Fruit fly (Drosophila melanogaster) whole organism, embryonic: ENCODE measurements around the gene lectin-29Ca.

ENCODE experiments used
- Asciz ChIP-seq: fragments of 200-800 bp; sonication (Bioruptor generic); optimal IDR thresholded peaks from 2 replicates; lab custom pipeline; 2017; ENCODE audit warnings: missing biosample characterization, mild to moderate bottlenecking, missing genetic modification characterization, missing genetic modification reagents
- B-H1 ChIP-seq: fragments of 200-800 bp; sonication (Bioruptor generic); IDR thresholded peaks from 3 replicates; pipeline ENCODE4 v1.3.6; 2022; ENCODE audit warnings: missing biosample characterization, missing genetic modification characterization
- B-H2 ChIP-seq: fragments of 200-800 bp; sonication (Bioruptor generic); optimal IDR thresholded peaks from 2 replicates; lab custom pipeline; 2018; ENCODE audit warnings: missing biosample characterization, mild to moderate bottlenecking, missing genetic modification characterization
- BtbVII ChIP-seq: fragments of 200-800 bp; sonication (Bioruptor generic); optimal IDR thresholded peaks from 3 replicates; lab custom pipeline; 2017; ENCODE audit warnings: missing biosample characterization, mild to moderate bottlenecking, missing genetic modification characterization
- CG10959 ChIP-seq: fragments of 200-800 bp; sonication (Bioruptor generic); IDR thresholded peaks from 2 replicates; pipeline ENCODE4 v1.3.6; 2022; ENCODE audit warnings: missing biosample characterization, missing genetic modification characterization
- CG13123 ChIP-seq: fragments of 200-800 bp; sonication (Bioruptor generic); optimal IDR thresholded peaks from 2 replicates; lab custom pipeline; 2016; ENCODE audit warnings: missing biosample characterization, missing genetic modification characterization
- CG13424 ChIP-seq: fragments of 200-800 bp; sonication (Bioruptor generic); optimal IDR thresholded peaks from 2 replicates; lab custom pipeline; 2019; ENCODE audit warnings: missing biosample characterization, mild to moderate bottlenecking, missing genetic modification characterization, moderate library complexity
- CG13775 ChIP-seq: fragments of 200-800 bp; sonication (Bioruptor generic); optimal IDR thresholded peaks from 3 replicates; lab custom pipeline; 2017; ENCODE audit warnings: missing biosample characterization, mild to moderate bottlenecking, missing genetic modification characterization
- CG1792 ChIP-seq: fragments of 200-800 bp; sonication (Bioruptor generic); optimal IDR thresholded peaks from 2 replicates; lab custom pipeline; 2016; ENCODE audit warnings: missing biosample characterization, missing genetic modification characterization
- CG2129 ChIP-seq: fragments of 200-800 bp; sonication (Bioruptor generic); IDR thresholded peaks from 2 replicates; pipeline ENCODE4 v1.3.6; 2022; ENCODE audit warnings: missing biosample characterization, missing genetic modification characterization; ENCODE audit not compliant: partially characterized antibody
- CG2199 ChIP-seq: fragments of 200-800 bp; sonication (Bioruptor generic); IDR thresholded peaks from 3 replicates; pipeline ENCODE4 v1.3.6; 2022; ENCODE audit warnings: missing biosample characterization, missing genetic modification characterization
- CG2678 ChIP-seq: fragments of 200-800 bp; sonication (Bioruptor generic); optimal IDR thresholded peaks from 3 replicates; lab custom pipeline; 2019; ENCODE audit warnings: missing biosample characterization, mild to moderate bottlenecking, missing genetic modification characterization, moderate library complexity
- CG2875 ChIP-seq: fragments of 200-800 bp; sonication (Bioruptor generic); optimal IDR thresholded peaks from 2 replicates; lab custom pipeline; 2017; ENCODE audit warnings: missing biosample characterization, mild to moderate bottlenecking, missing genetic modification characterization, missing genetic modification reagents
- CG32772 ChIP-seq: fragments of 200-800 bp; sonication (Bioruptor generic); IDR thresholded peaks from 2 replicates; pipeline ENCODE4 v1.3.6; 2022; ENCODE audit warnings: missing biosample characterization, missing genetic modification characterization
- CG4617 ChIP-seq: fragments of 200-800 bp; sonication (Bioruptor generic); optimal IDR thresholded peaks from 3 replicates; lab custom pipeline; 2016; ENCODE audit warnings: missing biosample characterization, missing genetic modification characterization, borderline replicate concordance
- CG4730 ChIP-seq: fragments of 200-800 bp; sonication (Bioruptor generic); IDR thresholded peaks from 2 replicates; pipeline ENCODE4 v1.3.6; 2022; ENCODE audit warnings: missing biosample characterization, missing genetic modification characterization
- CG8089 ChIP-seq: fragments of 200-800 bp; sonication (Bioruptor generic); optimal IDR thresholded peaks from 3 replicates; lab custom pipeline; 2016; ENCODE audit warnings: missing biosample characterization, missing genetic modification characterization
- CG8478 ChIP-seq: fragments of >200 bp; optimal IDR thresholded peaks from 2 replicates; lab custom pipeline; 2018
- Dp ChIP-seq: fragments of 200-800 bp; sonication (Bioruptor generic); optimal IDR thresholded peaks from 2 replicates; lab custom pipeline; 2018; ENCODE audit warnings: missing biosample characterization, mild to moderate bottlenecking, missing genetic modification characterization, moderate library complexity
- Fer3 ChIP-seq: fragments of 200-800 bp; sonication (Bioruptor generic); optimal IDR thresholded peaks from 2 replicates; lab custom pipeline; 2018; ENCODE audit warnings: missing biosample characterization, mild to moderate bottlenecking, missing genetic modification characterization, moderate library complexity
- Lhr ChIP-seq: fragments of 200-800 bp; sonication (Bioruptor generic); optimal IDR thresholded peaks from 3 replicates; lab custom pipeline; 2017; ENCODE audit warnings: mild to moderate bottlenecking, missing biosample characterization, missing genetic modification reagents, missing genetic modification characterization
- Lim3 ChIP-seq: fragments of 200-800 bp; sonication (Bioruptor generic); IDR thresholded peaks from 2 replicates; pipeline ENCODE4 v1.3.6; 2022; ENCODE audit warnings: missing biosample characterization, missing genetic modification characterization
- MBD-R2 ChIP-seq: fragments of 200-800 bp; sonication (Bioruptor generic); IDR thresholded peaks from 2 replicates; pipeline ENCODE4 v1.3.6; 2022; ENCODE audit warnings: missing biosample characterization, missing genetic modification characterization
- Mrtf ChIP-seq: fragments of 200-800 bp; sonication (Bioruptor generic); IDR thresholded peaks from 3 replicates; pipeline ENCODE4 v1.3.6; 2022; ENCODE audit warnings: missing biosample characterization, missing genetic modification characterization
- Nf-YC ChIP-seq: fragments of 200-800 bp; optimal IDR thresholded peaks from 3 replicates; lab custom pipeline; 2019; ENCODE audit warnings: missing biosample characterization, mild to moderate bottlenecking, missing genetic modification characterization, moderate library complexity
- Pdp1 ChIP-seq, 2 experiments: fragments of 200-800 bp; sonication (Bioruptor generic); optimal IDR thresholded peaks; 3 replicates each; lab custom pipeline; 2016; ENCODE audit warnings: missing biosample characterization in 2 of 2, missing genetic modification characterization in 2 of 2, mild to moderate bottlenecking in 1 of 2, moderate library complexity in 1 of 2
- Poxn ChIP-seq: fragments of 200-800 bp; sonication (Bioruptor generic); IDR thresholded peaks from 2 replicates; pipeline ENCODE4 v1.3.6; 2022; ENCODE audit warnings: missing biosample characterization, missing genetic modification characterization
- Ptx1 ChIP-seq: fragments of 200-800 bp; sonication (Bioruptor generic); IDR thresholded peaks from 2 replicates; pipeline ENCODE4 v1.3.6; 2022; ENCODE audit warnings: missing biosample characterization, missing genetic modification characterization
- Rfx ChIP-seq: fragments of 200-800 bp; sonication (Bioruptor generic); IDR thresholded peaks from 2 replicates; pipeline ENCODE4 v1.3.6; 2022; ENCODE audit warnings: missing biosample characterization, missing genetic modification characterization
- Sry-β ChIP-seq: fragments of 200-800 bp; sonication (Bioruptor generic); optimal IDR thresholded peaks from 2 replicates; lab custom pipeline; 2018; ENCODE audit warnings: missing biosample characterization, mild to moderate bottlenecking, missing genetic modification characterization, moderate library complexity
- Tbp ChIP-seq: fragments of >200 bp; optimal IDR thresholded peaks from 2 replicates; lab custom pipeline; 2018; ENCODE audit warnings: missing biosample characterization, missing genetic modification characterization
- chif ChIP-seq, 2 experiments: fragments of 200-800 bp; sonication (Bioruptor generic); optimal IDR thresholded peaks; 3 replicates each; lab custom pipeline; 2016; ENCODE audit warnings: missing biosample characterization in 2 of 2, missing genetic modification characterization in 2 of 2
- croc ChIP-seq: fragments of 200-800 bp; sonication (Bioruptor generic); conservative IDR thresholded peaks from 3 replicates; pipeline ENCODE4 v1.3.6; 2022; ENCODE audit warnings: missing biosample characterization, missing genetic modification characterization
- da ChIP-seq: fragments of 200-800 bp; sonication (Bioruptor generic); optimal IDR thresholded peaks from 2 replicates; lab custom pipeline; 2016; ENCODE audit warnings: missing biosample characterization, missing genetic modification characterization
- dmrt11E ChIP-seq: fragments of 200-800 bp; sonication (Bioruptor generic); optimal IDR thresholded peaks from 3 replicates; lab custom pipeline; 2018; ENCODE audit warnings: missing biosample characterization, mild to moderate bottlenecking, missing genetic modification characterization, moderate library complexity
- gcm ChIP-seq: fragments of 200-800 bp; sonication (Bioruptor generic); optimal IDR thresholded peaks from 2 replicates; lab custom pipeline; 2019; ENCODE audit warnings: missing biosample characterization, mild to moderate bottlenecking, missing genetic modification characterization, moderate library complexity
- grn ChIP-seq: fragments of 200-800 bp; sonication (Bioruptor generic); optimal IDR thresholded peaks from 3 replicates; lab custom pipeline; 2017; ENCODE audit warnings: missing biosample characterization, missing genetic modification characterization
- gsb-n ChIP-seq: fragments of 200-800 bp; sonication (Bioruptor generic); optimal IDR thresholded peaks from 3 replicates; lab custom pipeline; 2018; ENCODE audit warnings: missing biosample characterization, mild to moderate bottlenecking, missing genetic modification characterization
- her ChIP-seq: fragments of 200-800 bp; sonication (Bioruptor generic); optimal IDR thresholded peaks from 2 replicates; lab custom pipeline; 2016; ENCODE audit warnings: missing biosample characterization, missing genetic modification characterization
- ken ChIP-seq: fragments of 200-800 bp; sonication (Bioruptor generic); IDR thresholded peaks from 3 replicates; pipeline ENCODE4 v1.3.6; 2022; ENCODE audit warnings: missing biosample characterization, missing genetic modification characterization
- lmd ChIP-seq: fragments of 200-800 bp; sonication (Bioruptor generic); IDR thresholded peaks from 2 replicates; pipeline ENCODE4 v1.3.6; 2022; ENCODE audit warnings: missing biosample characterization, missing genetic modification characterization
- mam ChIP-seq: fragments of 200-800 bp; sonication (Bioruptor generic); optimal IDR thresholded peaks from 3 replicates; lab custom pipeline; 2016; ENCODE audit warnings: missing biosample characterization, missing genetic modification characterization
- otp ChIP-seq: fragments of 200-800 bp; sonication (Bioruptor generic); IDR thresholded peaks from 3 replicates; pipeline ENCODE4, ENCODE4 v1.3.6; 2022; ENCODE audit warnings: missing biosample characterization, missing genetic modification characterization
- pros ChIP-seq: fragments of 200-800 bp; sonication (Bioruptor generic); optimal IDR thresholded peaks from 3 replicates; lab custom pipeline; 2019; ENCODE audit warnings: missing biosample characterization, mild to moderate bottlenecking, missing genetic modification characterization, moderate library complexity
- stwl ChIP-seq: fragments of 200-800 bp; sonication (Bioruptor generic); optimal IDR thresholded peaks from 3 replicates; lab custom pipeline; 2018; ENCODE audit warnings: missing biosample characterization, mild to moderate bottlenecking, missing genetic modification characterization, moderate library complexity
- tgo ChIP-seq: fragments of 200-800 bp; sonication (Bioruptor generic); IDR thresholded peaks from 3 replicates; pipeline ENCODE4 v1.3.6; 2022; ENCODE audit warnings: missing biosample characterization, missing genetic modification characterization
- toy ChIP-seq: fragments of 200-800 bp; sonication (Bioruptor generic); IDR thresholded peaks from 2 replicates; pipeline ENCODE4 v1.3.6; 2022; ENCODE audit warnings: missing biosample characterization, missing genetic modification characterization
- trh ChIP-seq: fragments of 200-800 bp; sonication (Bioruptor generic); optimal IDR thresholded peaks from 2 replicates; lab custom pipeline; 2016; ENCODE audit warnings: missing biosample characterization, missing genetic modification characterization
- vvl ChIP-seq: fragments of 200-800 bp; sonication (Bioruptor generic); IDR thresholded peaks from 2 replicates; pipeline ENCODE4 v1.3.6; 2022; ENCODE audit warnings: missing biosample characterization, missing genetic modification characterization

The lectin-29Ca gene

DNA sequence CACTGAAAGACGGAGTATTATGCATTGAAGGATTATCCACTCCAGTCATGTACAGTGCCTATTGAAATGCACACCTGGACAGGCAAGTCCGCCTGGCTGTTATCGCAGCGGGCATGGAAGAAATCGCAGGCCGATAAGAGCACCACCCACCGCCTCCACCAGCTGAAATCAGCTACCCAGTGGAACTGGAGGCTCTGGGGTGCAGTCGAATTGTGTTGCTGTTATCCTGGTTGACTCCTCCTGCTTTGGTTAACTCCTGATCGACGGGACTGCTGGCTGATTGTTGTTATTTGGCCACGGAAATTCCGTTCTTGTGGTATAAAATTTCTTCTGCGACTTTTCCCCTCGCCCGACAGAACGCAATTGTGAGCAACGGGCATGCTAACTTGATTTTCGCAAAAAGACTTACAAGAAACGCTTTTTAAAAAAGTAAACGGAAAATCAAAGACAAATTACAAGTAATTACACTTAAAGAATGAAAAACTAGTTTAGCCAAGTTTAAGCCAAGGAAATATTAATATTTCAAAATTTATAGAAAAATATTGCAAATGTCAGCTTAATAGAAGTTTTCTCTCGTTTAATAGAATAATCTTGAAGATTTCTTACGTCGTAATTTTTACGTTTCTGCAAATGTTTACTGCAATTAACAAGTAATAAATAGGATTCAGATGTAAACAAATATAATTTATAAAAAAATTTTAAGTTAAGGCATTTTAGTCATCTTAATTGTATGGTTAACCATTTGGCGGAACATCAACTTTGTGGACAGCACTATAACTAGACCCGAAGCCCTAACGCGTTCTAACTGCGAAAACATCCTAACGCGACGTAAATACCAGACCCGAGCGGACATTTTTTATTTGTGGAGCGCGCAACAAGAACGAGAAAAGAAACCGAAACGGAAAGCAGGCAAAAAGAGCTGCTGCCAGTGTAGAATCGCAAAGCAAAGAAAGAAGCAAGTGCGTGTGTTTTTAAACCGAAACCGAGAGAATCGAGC, 21.1 kb upstream of the lectin-29Ca start, which contains the start of the genes CG13398 and Akap200 (continued):
- TF ChIP-seq CG2678 (tag; lab: Kevin White, UChicago), result no peak
- TF ChIP-seq B-H2 (GFP tag; lab: Kevin White, UChicago), result peak; percentile 29
- TF ChIP-seq Sry-β (GFP tag; lab: Kevin White, UChicago), result peak; percentile 90
- TF ChIP-seq Nf-YC (tag; lab: Kevin White, UChicago), result no peak
- TF ChIP-seq gsb-n (tag; lab: Kevin White, UChicago), result peak; percentile 11
- TF ChIP-seq chif (GFP tag; optimal IDR thresholded peaks at IDR 0.05; lab: Kevin White, UChicago), result no peak
- peak; percentile 99 for TF ChIP-seq her (GFP tag; lab: Kevin White, UChicago)
- no peak for TF ChIP-seq da (GFP tag; lab: Kevin White, UChicago)
- TF ChIP-seq BtbVII (GFP tag; lab: Kevin White, UChicago), result no peak
- no peak for TF ChIP-seq CG2129 (GFP tag; lab: Robert Waterston, UW)
- TF ChIP-seq Poxn, result no peak
- TF ChIP-seq gcm (GFP tag; lab: Kevin White, UChicago), result no peak
- peak; percentile 79 for TF ChIP-seq Tbp (GFP tag; lab: Kevin White, UChicago)
- TF ChIP-seq CG8089, result no peak
- 0 out of 2 replicates have a peak, but pooled peaks have one; percentile 32 for TF ChIP-seq Ptx1 (GFP tag; lab: Robert Waterston, UW)
- no peak for TF ChIP-seq tgo (GFP tag; lab: Robert Waterston, UW)
- no peak for TF ChIP-seq CG2875 (GFP tag; lab: Kevin White, UChicago)
- no peak; the same call in 2 of the 3 replicates for TF ChIP-seq croc (GFP tag; lab: Robert Waterston, UW)
- TF ChIP-seq CG2199 (GFP tag; lab: Robert Waterston, UW), result no peak
- TF ChIP-seq dmrt11E (tag; lab: Kevin White, UChicago), result no peak
- no peak; the same call in 1 of the 2 replicates for TF ChIP-seq lmd (GFP tag; lab: Robert Waterston, UW)
- TF ChIP-seq Pdp1 (GFP tag; optimal IDR thresholded peaks at IDR 0.05; lab: Kevin White, UChicago), result peak in 1 of 2 experiments; percentile 32
- no peak for TF ChIP-seq trh (GFP tag; lab: Kevin White, UChicago)
- TF ChIP-seq Fer3 (tag; lab: Kevin White, UChicago), result no peak
- TF ChIP-seq CG4617 (GFP tag; lab: Kevin White, UChicago), result peak; percentile 72
- peak; percentile 24 for TF ChIP-seq pros (GFP tag; lab: Kevin White, UChicago)
- 0 out of 3 replicates have a peak, but pooled peaks have one; percentile 25 for TF ChIP-seq ken
- no peak; the same call in none of the 2 replicates for TF ChIP-seq vvl
- TF ChIP-seq CG32772, result no peak
- no peak for TF ChIP-seq Lim3 (GFP tag; lab: Robert Waterston, UW)
- TF ChIP-seq Lhr, result peak; percentile 8
- no peak for TF ChIP-seq Asciz (GFP tag; lab: Kevin White, UChicago)
- peak; percentile 24 for TF ChIP-seq grn (GFP tag; lab: Kevin White, UChicago)
- no peak for TF ChIP-seq Mrtf (GFP tag; lab: Robert Waterston, UW)
- no peak for TF ChIP-seq CG13123 (GFP tag; lab: Kevin White, UChicago)
- TF ChIP-seq CG8478 (lab: Kevin White, UChicago), result no peak
- TF ChIP-seq CG10959 (GFP tag; lab: Robert Waterston, UW), result no peak
- TF ChIP-seq CG13775 (GFP tag; lab: Kevin White, UChicago), result peak; percentile 59
- no peak for TF ChIP-seq CG1792 (GFP tag; lab: Kevin White, UChicago)
- no peak for TF ChIP-seq B-H1 (GFP tag; lab: Robert Waterston, UW)
- no peak for TF ChIP-seq Rfx (GFP tag; lab: Robert Waterston, UW)
- peak; percentile 46 for TF ChIP-seq CG13424
- TF ChIP-seq CG4730 (GFP tag; lab: Robert Waterston, UW), result no peak
- TF ChIP-seq Dp, result peak; percentile 49
- TF ChIP-seq mam (GFP tag; lab: Kevin White, UChicago), result no peak
- peak; percentile 58 for TF ChIP-seq MBD-R2 (GFP tag; lab: Robert Waterston, UW)
- TF ChIP-seq stwl, result peak; percentile 1
- TF ChIP-seq toy (GFP tag; lab: Robert Waterston, UW), result no peak
- no peak for TF ChIP-seq otp (GFP tag; lab: Robert Waterston, UW)
